Fruit fly (Drosophila melanogaster) whole organism, larva: ENCODE data around the gene Vha100-1.

Source experiments
- noc ChIP-seq: fragments of 200-800 bp; sonication (Bioruptor generic); optimal IDR thresholded peaks from 3 replicates; lab custom pipeline; 2019; ENCODE audit warnings: missing biosample characterization, mild to moderate bottlenecking, missing genetic modification characterization, moderate library complexity

Gene Vha100-1

dm6 chr3R:29103227-29103626 is 27.8 kb upstream of the Vha100-1 start:
- TF ChIP-seq noc, result no peak

DNA sequence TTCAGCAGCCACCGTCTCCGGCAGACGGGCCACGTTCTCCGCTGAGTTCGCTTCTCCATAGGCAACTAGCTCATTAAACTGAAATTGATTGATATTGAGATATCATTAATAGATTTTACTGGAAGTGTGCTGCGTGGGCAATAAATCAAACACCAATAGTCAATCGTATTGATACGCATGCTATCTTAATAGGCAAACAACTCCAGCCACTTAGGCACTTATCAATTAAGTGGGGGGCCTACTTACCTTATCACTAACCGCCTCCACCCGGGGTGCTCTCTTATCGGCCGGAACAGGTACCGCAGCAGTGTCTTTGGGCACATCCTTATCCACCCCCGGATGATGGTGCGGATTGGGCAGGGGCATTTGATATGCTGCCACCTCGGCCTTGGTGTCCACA is 19.2 kb upstream of the Vha100-1 start:
- peak; percentile 82 for TF ChIP-seq noc

- peak; percentile 60 for TF ChIP-seq noc
Measured at dm6 chr3R:29112398-29113150, 18.4 kb upstream of the Vha100-1 start, which contains the start of the genes alpha-Man-Ib and Pdhb. Gene alpha-Man-Ib (minus strand): TSS chr3R:29112822. Gene Pdhb (plus strand): TSS chr3R:29113071.

DNA sequence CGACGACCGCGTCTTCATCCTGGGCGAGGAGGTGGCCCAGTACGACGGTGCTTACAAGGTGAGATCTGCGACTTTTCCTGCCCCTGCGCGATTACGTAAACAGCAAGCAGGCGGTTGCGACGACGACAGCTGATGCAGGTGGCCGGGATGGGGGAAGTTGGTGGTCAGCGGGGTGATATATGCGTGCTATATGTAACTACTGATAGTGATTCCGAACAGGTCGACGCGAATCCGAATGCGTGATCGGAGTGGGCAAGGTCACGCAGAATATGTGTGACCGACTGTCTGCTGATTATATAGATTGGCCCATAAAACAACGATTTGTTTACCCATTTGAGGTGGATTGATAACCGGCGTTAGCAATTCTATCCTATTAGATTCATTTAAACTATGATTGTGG is 17.6 kb upstream of the Vha100-1 start:
- TF ChIP-seq noc, result no peak

dm6 chr3R:29116167-29116725 is 14.7 kb upstream of the Vha100-1 start, which contains the start of gene Atg14:
Gene Atg14 (plus strand): TSS chr3R:29116391.
- TF ChIP-seq noc, result peak; percentile 2

DNA sequence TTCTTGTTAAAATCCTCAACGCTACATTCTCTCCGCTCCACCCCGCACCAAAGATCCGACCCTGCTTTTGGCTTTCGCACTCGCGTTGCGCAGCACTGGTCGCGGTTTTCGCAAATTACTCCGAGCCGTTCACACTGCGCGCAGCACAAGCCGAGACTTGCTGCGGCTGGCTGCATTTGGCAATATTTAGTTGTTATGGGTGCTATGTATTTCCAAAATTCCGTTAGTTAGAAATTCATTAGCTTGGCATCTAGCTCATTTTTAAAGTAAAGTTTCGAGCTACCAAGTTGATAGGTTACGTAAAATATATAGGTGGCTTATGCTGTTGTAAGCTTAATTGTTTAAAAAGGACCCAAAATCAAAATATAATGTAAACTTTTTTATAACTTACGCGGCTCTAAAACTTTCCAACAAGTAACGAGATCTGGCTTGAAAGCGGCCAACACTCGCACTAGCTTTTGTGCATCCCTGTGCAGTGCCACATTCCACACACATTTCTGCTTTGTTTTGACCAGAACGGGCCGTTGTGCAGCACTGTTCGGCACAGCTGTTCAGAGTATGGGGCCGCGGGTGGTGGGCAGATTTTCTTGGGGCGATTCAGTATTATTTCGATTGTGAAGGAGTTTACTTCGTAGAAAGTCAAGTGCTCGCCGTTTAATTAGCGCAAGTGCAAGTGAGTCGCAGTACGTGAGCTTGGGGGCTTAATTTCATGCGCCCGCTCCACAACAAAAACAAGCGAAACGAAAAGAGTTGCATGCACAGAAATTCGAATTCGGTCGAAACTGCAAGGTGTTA is 8.0 kb upstream of the Vha100-1 start, which contains the start of the genes yem and Ctl2:
yem (minus strand) TSS at position 63 of the 795 bp plus-strand sequence.
Ctl2 (plus strand) TSS at position 554 of the 795 bp plus-strand sequence.
- TF ChIP-seq noc, result peak; percentile 63

- peak; percentile 57 for TF ChIP-seq noc
Measured at dm6 chr3R:29124128-29124527, 6.9 kb upstream of the Vha100-1 start.

DNA sequence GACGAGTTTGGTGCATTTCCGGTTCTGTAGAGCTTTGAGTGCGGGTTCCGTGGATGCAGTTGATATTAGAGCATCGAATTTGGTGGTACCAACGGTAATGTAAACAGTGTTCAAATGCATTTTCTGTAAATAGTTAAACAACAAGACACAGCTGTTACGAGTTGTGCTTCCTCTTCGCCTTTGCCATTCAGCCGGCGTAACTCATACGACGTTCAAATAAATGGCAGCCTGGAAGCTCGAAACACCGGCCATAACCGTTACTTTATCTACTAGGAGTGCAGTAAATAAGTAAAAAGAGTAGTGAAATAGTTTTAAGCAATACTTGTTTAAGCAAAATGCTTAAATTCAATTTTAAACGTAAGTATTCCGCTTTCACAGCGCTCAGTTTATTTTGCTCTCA is 7.4 kb downstream of the Vha100-1 start, which contains the start of the genes Alg13 and superdeath:
Alg13 (minus strand) TSS at position 167 of the 400 bp plus-strand sequence.
superdeath (plus strand) TSS at position 256 of the 400 bp plus-strand sequence.
- no peak for TF ChIP-seq noc

DNA sequence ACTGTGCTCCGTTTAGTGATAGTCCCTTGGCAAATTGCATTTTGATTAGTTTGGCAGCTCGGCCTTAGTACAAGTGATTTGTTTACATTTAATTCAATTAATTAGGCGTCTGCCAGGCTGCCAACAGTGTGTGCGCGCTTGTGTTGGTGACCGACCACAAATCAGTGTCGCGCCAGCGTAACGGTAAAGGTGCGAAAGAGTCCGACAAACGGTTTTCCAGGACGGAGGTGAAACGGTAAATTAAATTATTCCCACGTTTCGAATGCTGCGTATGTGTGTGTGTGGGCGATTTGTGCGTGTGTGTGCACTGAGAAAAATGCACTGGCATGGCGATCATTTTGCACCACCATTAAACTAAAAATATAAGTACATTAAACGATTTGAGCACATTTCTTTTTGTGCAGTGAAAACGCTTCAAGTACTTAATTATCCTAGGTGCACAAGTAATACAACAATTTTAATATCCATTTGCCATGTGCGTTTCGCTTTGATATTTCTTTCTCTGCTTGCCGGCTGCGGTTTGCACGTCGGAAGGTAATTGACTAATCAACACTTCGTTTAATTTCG is 8.1 kb downstream of the Vha100-1 start:
- TF ChIP-seq noc, result no peak

- no peak for TF ChIP-seq noc
Measured at dm6 chr3R:29139767-29140755, 9.1 kb downstream of the Vha100-1 start.

dm6 chr3R:29146710-29147109 is 15.7 kb downstream of the Vha100-1 start, which contains the start of gene CG14511:
Gene CG14511 (minus strand): TSS chr3R:29146893.
- TF ChIP-seq noc, result no peak

DNA sequence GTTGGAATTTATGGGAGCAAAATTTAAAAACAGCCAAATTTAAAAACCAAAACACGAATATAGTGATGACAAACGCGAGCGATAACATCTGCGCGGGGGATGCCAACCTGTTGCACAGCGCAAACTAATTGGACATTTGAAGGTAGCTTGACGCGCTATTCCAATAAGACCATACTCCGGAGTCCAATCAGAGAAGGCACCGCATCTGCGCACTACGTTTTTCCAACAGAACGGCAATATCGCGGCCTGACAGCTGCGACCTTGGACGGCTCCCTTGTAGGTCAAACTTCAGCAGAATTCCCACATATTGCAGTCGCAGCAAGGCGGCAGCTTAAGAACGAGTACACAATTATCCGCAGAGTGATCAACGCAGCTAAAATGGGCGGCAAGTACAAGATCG is 17.1 kb downstream of the Vha100-1 start, which contains the start of the genes CG11882 and Pglym78:
CG11882 (minus strand) TSS at position 101 of the 400 bp plus-strand sequence.
Pglym78 (plus strand) TSS at position 177 of the 400 bp plus-strand sequence.
- peak; percentile 27 for TF ChIP-seq noc

DNA sequence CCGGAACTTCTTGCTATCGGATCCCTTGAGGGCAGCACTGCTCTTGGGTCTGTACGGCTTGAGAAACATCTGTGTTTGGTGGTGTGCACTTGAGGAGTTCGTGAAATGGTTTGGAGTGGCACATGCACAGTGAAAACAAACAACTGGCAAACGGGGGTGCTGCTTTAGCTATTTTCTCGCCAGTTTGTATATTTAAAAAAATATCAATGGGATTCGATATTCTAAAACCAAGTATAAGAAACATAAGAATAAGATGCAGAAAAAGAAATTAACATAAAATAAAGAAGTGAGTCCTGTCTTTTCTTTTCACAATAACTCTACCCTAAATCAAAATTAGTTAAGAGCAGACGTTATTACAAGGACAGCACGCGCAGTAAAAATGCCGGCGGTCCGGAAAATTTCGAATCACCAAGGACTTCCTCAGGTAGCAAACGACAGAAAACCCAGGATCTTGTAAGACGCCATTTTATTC is 20.7 kb downstream of the Vha100-1 start, which contains the start of gene eIF2D:
eIF2D (minus strand) TSS at position 174 of the 472 bp plus-strand sequence.
- TF ChIP-seq noc, result peak; percentile 52

DNA sequence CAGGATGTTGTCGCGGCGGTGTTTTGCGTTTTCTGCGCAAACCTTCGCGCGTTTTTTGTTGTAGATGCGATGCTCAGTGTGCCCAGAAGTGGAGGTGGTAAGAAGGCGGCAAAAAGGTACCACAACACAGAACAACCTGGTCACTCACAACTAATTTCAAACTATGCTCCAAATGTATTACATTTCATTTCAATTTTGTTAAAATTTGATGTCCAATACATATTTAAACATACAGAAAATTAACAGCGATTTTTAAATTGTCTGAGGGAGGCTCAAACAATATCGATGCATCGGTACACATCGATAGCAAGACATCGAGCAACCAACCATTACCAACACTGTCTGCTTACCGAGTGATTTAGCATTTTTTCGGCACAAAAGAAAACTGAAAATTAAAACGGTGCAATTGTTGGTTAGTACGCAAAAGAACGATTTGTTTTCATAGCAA is 22.2 kb downstream of the Vha100-1 start, which contains the start of the genes Slbp and Rpn2:
Slbp (minus strand) TSS at position 70 of the 448 bp plus-strand sequence.
Rpn2 (plus strand) TSS at position 328 of the 448 bp plus-strand sequence.
- TF ChIP-seq noc, result peak; percentile 65
